Fruit fly (Drosophila melanogaster): ENCODE results near the gene CG14669.

dm6 chr3R:5389034-5389433 is 25.3 kb upstream of the CG14669 start:
- no peak for TF ChIP-seq Sin3A (optimal IDR thresholded peaks at IDR 0.05)
- no peak for TF ChIP-seq insv (optimal IDR thresholded peaks at IDR 0.05)
- no peak for TF ChIP-seq h (optimal IDR thresholded peaks at IDR 0.05)
- TF ChIP-seq psq (optimal IDR thresholded peaks at IDR 0.05) = no peak
- no peak for TF ChIP-seq ttk (optimal IDR thresholded peaks at IDR 0.05)
- TF ChIP-seq Myc (optimal IDR thresholded peaks at IDR 0.05) = no peak

All from Kc167 (cell line).